Worm (Caenorhabditis elegans) whole organism, L2 larva: Measurements from ENCODE around the gene Y55B1AR.4.
A peak's percentile ranks its signal among the peaks of the same experiment; 100 is the strongest.

Experiments
- C34F6.9 ChIP-seq: fragments of 150-350 bp; optimal IDR thresholded peaks from 2 replicates; lab custom pipeline; 2014; ENCODE audit warnings: missing biosample characterization, missing genetic modification characterization
- F13H6.1 ChIP-seq: sonication (generic microtip); optimal IDR thresholded peaks from 2 replicates; lab custom pipeline; 2016; ENCODE audit warnings: missing genetic modification characterization, missing compliant biosample characterization
- R02D3.7 ChIP-seq: fragments of 150-350 bp; optimal IDR thresholded peaks from 2 replicates; lab custom pipeline; 2014; ENCODE audit warnings: missing biosample characterization, missing genetic modification characterization
- Y55F3AM.14 ChIP-seq: fragments of 200-800 bp; sonication (Bioruptor generic); optimal IDR thresholded peaks from 2 replicates; lab custom pipeline; 2018; ENCODE audit warnings: mild to moderate bottlenecking, missing genetic modification characterization, missing compliant biosample characterization
- ZK546.5 ChIP-seq: sonication (generic microtip); optimal IDR thresholded peaks from 2 replicates; lab custom pipeline; 2017; ENCODE audit warnings: missing biosample characterization, missing genetic modification characterization
- alr-1 ChIP-seq: fragments of 150-350 bp; optimal IDR thresholded peaks from 2 replicates; lab custom pipeline; 2014; ENCODE audit warnings: missing biosample characterization, missing genetic modification characterization
- aly-2 ChIP-seq: fragments of 150-350 bp; optimal IDR thresholded peaks from 2 replicates; lab custom pipeline; 2014; ENCODE audit warnings: missing biosample characterization, missing genetic modification characterization
- ama-1 ChIP-seq: fragments of 150-350 bp; optimal IDR thresholded peaks from 2 replicates; lab custom pipeline; 2018; ENCODE audit warnings: inconsistent platforms
- blmp-1 ChIP-seq: sonication (generic microtip); optimal IDR thresholded peaks from 2 replicates; lab custom pipeline; 2017; ENCODE audit warnings: missing genetic modification characterization, mild to moderate bottlenecking, missing compliant biosample characterization, antibody characterized with exemption, moderate library complexity; ENCODE audit not compliant: insufficient read depth
- ceh-16 ChIP-seq: fragments of 150-350 bp; optimal IDR thresholded peaks from 2 replicates; lab custom pipeline; 2014; ENCODE audit warnings: missing biosample characterization, missing genetic modification characterization
- crh-2 ChIP-seq: sonication (generic microtip); optimal IDR thresholded peaks from 2 replicates; lab custom pipeline; 2017; ENCODE audit warnings: missing biosample characterization, missing genetic modification characterization
- dmd-4 ChIP-seq: sonication (generic microtip); optimal IDR thresholded peaks from 2 replicates; lab custom pipeline; 2017; ENCODE audit warnings: missing biosample characterization, missing genetic modification characterization
- egl-27 ChIP-seq: sonication (generic microtip); optimal IDR thresholded peaks from 3 replicates; lab custom pipeline; 2017; ENCODE audit warnings: missing biosample characterization, missing genetic modification reagents, missing genetic modification characterization
- elt-3 ChIP-seq: sonication (generic microtip); optimal IDR thresholded peaks from 2 replicates; lab custom pipeline; 2017; ENCODE audit warnings: missing biosample characterization, missing genetic modification characterization
- fos-1 ChIP-seq: fragments of 150-350 bp; optimal IDR thresholded peaks from 2 replicates; lab custom pipeline; 2014; ENCODE audit warnings: missing biosample characterization, missing genetic modification characterization
- gmeb-1 ChIP-seq: fragments of 150-350 bp; optimal IDR thresholded peaks from 2 replicates; lab custom pipeline; 2014; ENCODE audit warnings: missing biosample characterization, missing genetic modification characterization
- lin-11 ChIP-seq: fragments of 150-350 bp; sonication (generic microtip); optimal IDR thresholded peaks from 2 replicates; lab custom pipeline; 2014; ENCODE audit warnings: missing biosample characterization, missing genetic modification characterization, inconsistent platforms, mixed read lengths
- lin-39 ChIP-seq: fragments of 150-350 bp; optimal IDR thresholded peaks from 2 replicates; lab custom pipeline; 2014; ENCODE audit warnings: missing biosample characterization, missing genetic modification reagents, missing genetic modification characterization
- lsy-2 ChIP-seq, 2 experiments: fragments of 150-350 bp in 1 of 2; sonication (generic microtip) in 1 of 2; optimal IDR thresholded peaks; 2 replicates each; lab custom pipeline; 2014 to 2017; ENCODE audit warnings: missing biosample characterization in 2 of 2, missing genetic modification characterization in 2 of 2
- mab-5 ChIP-seq: fragments of 150-350 bp; optimal IDR thresholded peaks from 2 replicates; lab custom pipeline; 2014; ENCODE audit warnings: missing biosample characterization, missing genetic modification characterization
- mdl-1 ChIP-seq, 2 experiments: fragments of 150-350 bp in 1 of 2; sonication (generic microtip) in 1 of 2; optimal IDR thresholded peaks; 2 replicates each; lab custom pipeline; 2017; ENCODE audit warnings: missing biosample characterization in 2 of 2, missing genetic modification characterization in 2 of 2
- nhr-10 ChIP-seq: sonication (generic microtip); optimal IDR thresholded peaks from 2 replicates; lab custom pipeline; 2017; ENCODE audit warnings: missing biosample characterization, missing genetic modification characterization
- nhr-11 ChIP-seq: fragments of 150-350 bp; optimal IDR thresholded peaks from 2 replicates; lab custom pipeline; 2014; ENCODE audit warnings: missing biosample characterization, missing genetic modification characterization
- nhr-12 ChIP-seq: fragments of 150-350 bp; optimal IDR thresholded peaks from 2 replicates; lab custom pipeline; 2014; ENCODE audit warnings: missing biosample characterization, missing genetic modification characterization
- nhr-129 ChIP-seq: fragments of 150-350 bp; optimal IDR thresholded peaks from 2 replicates; lab custom pipeline; 2014; ENCODE audit warnings: missing biosample characterization, missing genetic modification characterization
- nhr-21 ChIP-seq: fragments of 150-350 bp; optimal IDR thresholded peaks from 2 replicates; lab custom pipeline; 2014; ENCODE audit warnings: missing biosample characterization, missing genetic modification characterization
- nhr-237 ChIP-seq: fragments of 150-350 bp; optimal IDR thresholded peaks from 2 replicates; lab custom pipeline; 2014; ENCODE audit warnings: missing biosample characterization, missing genetic modification characterization
- nhr-25 ChIP-seq: fragments of 150-350 bp; sonication (generic microtip); optimal IDR thresholded peaks from 3 replicates; lab custom pipeline; 2014; ENCODE audit warnings: missing biosample characterization, missing genetic modification characterization
- nhr-77 ChIP-seq: fragments of 150-350 bp; optimal IDR thresholded peaks from 2 replicates; lab custom pipeline; 2014; ENCODE audit warnings: missing biosample characterization, missing genetic modification characterization
- sem-4 ChIP-seq: fragments of 150-350 bp; optimal IDR thresholded peaks from 2 replicates; lab custom pipeline; 2014; ENCODE audit warnings: missing biosample characterization, missing genetic modification reagents, missing genetic modification characterization
- sma-9 ChIP-seq, 2 experiments: fragments of 150-350 bp in 1 of 2; sonication (generic microtip) in 1 of 2; optimal IDR thresholded peaks; 2 replicates each; lab custom pipeline; 2014 to 2016; ENCODE audit warnings: missing genetic modification characterization in 2 of 2, mild to moderate bottlenecking in 1 of 2, missing biosample characterization in 1 of 2, missing compliant biosample characterization in 1 of 2, missing genetic modification reagents in 1 of 2, moderate library complexity in 1 of 2
- unc-55 ChIP-seq: fragments of 150-350 bp; sonication (generic microtip); optimal IDR thresholded peaks from 3 replicates; lab custom pipeline; 2014; ENCODE audit warnings: missing biosample characterization, missing genetic modification reagents, missing genetic modification characterization
- unc-62 ChIP-seq: fragments of 150-350 bp; optimal IDR thresholded peaks from 2 replicates; lab custom pipeline; 2014; ENCODE audit warnings: missing biosample characterization, missing genetic modification reagents, missing genetic modification characterization
- zag-1 ChIP-seq: fragments of 150-350 bp; optimal IDR thresholded peaks from 2 replicates; lab custom pipeline; 2014; ENCODE audit warnings: missing biosample characterization, missing genetic modification characterization
- ztf-11 ChIP-seq: sonication (generic microtip); optimal IDR thresholded peaks from 2 replicates; lab custom pipeline; 2017; ENCODE audit warnings: missing biosample characterization, missing genetic modification characterization

Y55B1AR.4 gene

ce11 chrIII:598168-598567 lies 7.1 kb downstream of the Y55B1AR.4 start (continued):
- TF ChIP-seq nhr-11 (tag; lab: Kevin White, UChicago) (no peak), ztf-11 (tag; lab: Kevin White, UChicago) (no peak), R02D3.7 (tag; lab: Kevin White, UChicago) (no peak), nhr-10 (tag; lab: Kevin White, UChicago) (no peak), gmeb-1 (no peak)

ce11 chrIII:595449-595848 lies 9.9 kb downstream of the Y55B1AR.4 start:
- TF ChIP-seq nhr-25 (tag; lab: Kevin White, UChicago) (no peak), Y55F3AM.14 (peak; percentile 7), C34F6.9 (tag; lab: Kevin White, UChicago) (no peak)

ce11 chrIII:587009-587408 lies 18.3 kb downstream of the Y55B1AR.4 start, which contains the start of gene helq-1:
Gene helq-1 (minus strand): TSS chrIII:587109.
- TF ChIP-seq crh-2 (tag; lab: Kevin White, UChicago): no peak

- no peak for TF ChIP-seq unc-62 (GFP tag; lab: Kevin White, UChicago)
Measured at ce11 chrIII:577467-577866, 27.8 kb downstream of the Y55B1AR.4 start, which contains the start of gene gtf-2H5. Gene gtf-2H5 (minus strand): TSS chrIII:577567.

ce11 chrIII:576555-576954 lies 28.8 kb downstream of the Y55B1AR.4 start:
- TF ChIP-seq elt-3 (no peak), nhr-12 (tag; lab: Kevin White, UChicago) (no peak), crh-2 (tag; lab: Kevin White, UChicago) (no peak)
- TF ChIP-seq, all 48 proteins: peak for 0

- TF ChIP-seq blmp-1 (tag; lab: Kevin White, UChicago): peak; percentile 74
- TF ChIP-seq zag-1 (tag; lab: Kevin White, UChicago): no peak
Measured at ce11 chrIII:568815-569214, 36.5 kb downstream of the Y55B1AR.4 start.

DNA sequence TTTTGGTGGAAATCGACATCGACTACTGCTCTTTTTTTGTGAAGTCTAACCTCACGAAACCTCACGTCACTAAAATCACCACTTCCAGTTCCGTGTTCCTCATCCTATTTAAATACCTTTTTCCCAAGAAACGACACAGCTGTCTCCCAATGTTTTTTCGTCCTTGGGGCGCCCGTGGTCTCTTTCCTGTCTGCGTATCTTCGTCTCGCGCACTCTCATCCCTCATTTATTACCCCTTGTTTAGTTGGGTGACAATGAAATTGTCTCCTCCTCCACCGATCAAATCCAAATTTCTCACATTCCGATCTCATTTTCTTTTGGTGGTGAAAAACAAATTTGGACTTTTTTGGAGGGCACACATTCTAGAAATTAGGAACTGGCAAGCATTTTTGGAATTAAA lies 40.5 kb downstream of the Y55B1AR.4 start:
- TF ChIP-seq nhr-25 (tag; lab: Kevin White, UChicago): peak; percentile 34
- no peak for TF ChIP-seq unc-62 (GFP tag; lab: Kevin White, UChicago)
- peak; percentile 25 for TF ChIP-seq sem-4 (tag; lab: Kevin White, UChicago)
- TF ChIP-seq unc-55 (GFP tag; lab: Kevin White, UChicago): no peak
- TF ChIP-seq, all 48 proteins: peak for 2

ce11 chrIII:563755-564154 lies 41.6 kb downstream of the Y55B1AR.4 start:
- TF ChIP-seq C34F6.9 (tag; lab: Kevin White, UChicago) (no peak), blmp-1 (tag; lab: Kevin White, UChicago) (no peak), aly-2 (tag; lab: Kevin White, UChicago) (no peak), sma-9 (GFP tag; optimal IDR thresholded peaks at IDR 0.05; lab: Kevin White, UChicago) (no peak), sma-9 (tag; optimal IDR thresholded peaks at IDR 0.05; lab: Kevin White, UChicago) (no peak), mdl-1 (tag; optimal IDR thresholded peaks at IDR 0.05; lab: Kevin White, UChicago) (no peak), nhr-237 (tag; lab: Kevin White, UChicago) (no peak), ZK546.5 (tag; lab: Kevin White, UChicago) (no peak), alr-1 (tag; lab: Kevin White, UChicago) (no peak), nhr-129 (no peak), fos-1 (no peak)

- TF ChIP-seq lin-11 (tag; lab: Kevin White, UChicago) (no peak), egl-27 (tag; lab: Kevin White, UChicago) (no peak), R02D3.7 (tag; lab: Kevin White, UChicago) (no peak), unc-55 (GFP tag; lab: Kevin White, UChicago) (no peak), nhr-12 (tag; lab: Kevin White, UChicago) (no peak), crh-2 (tag; lab: Kevin White, UChicago) (peak; percentile 12), lin-39 (tag; lab: Kevin White, UChicago) (no peak), nhr-129 (peak; percentile 15), sma-9 (GFP tag; optimal IDR thresholded peaks at IDR 0.05; lab: Kevin White, UChicago) (peak; percentile 67), sma-9 (tag; optimal IDR thresholded peaks at IDR 0.05; lab: Kevin White, UChicago) (no peak), dmd-4 (tag; lab: Kevin White, UChicago) (no peak), fos-1 (peak; percentile 67), nhr-11 (tag; lab: Kevin White, UChicago) (no peak), ama-1 (lab: Kevin White, UChicago) (no peak), F13H6.1 (peak; percentile 72), nhr-77 (tag; lab: Kevin White, UChicago) (no peak), lsy-2 (tag; optimal IDR thresholded peaks at IDR 0.05; lab: Kevin White, UChicago) (no peak), zag-1 (tag; lab: Kevin White, UChicago) (no peak), ceh-16 (tag; lab: Kevin White, UChicago) (peak; percentile 67), nhr-237 (tag; lab: Kevin White, UChicago) (no peak), mab-5 (tag; lab: Kevin White, UChicago) (no peak), ztf-11 (tag; lab: Kevin White, UChicago) (no peak), nhr-21 (tag; lab: Kevin White, UChicago) (no peak), unc-62 (GFP tag; lab: Kevin White, UChicago) (no peak)
Measured at ce11 chrIII:558832-559231, 46.5 kb downstream of the Y55B1AR.4 start.
